Fruit fly (Drosophila melanogaster): Measurements from ENCODE around the gene BobA.

dm6 chr3L:14942769-14943168 lies 3.2 kb downstream of the BobA start:
- no peak for TF ChIP-seq Hr4 (GFP tag; optimal IDR thresholded peaks at IDR 0.05)
- no peak for TF ChIP-seq Eip93F (GFP tag; optimal IDR thresholded peaks at IDR 0.05)
- TF ChIP-seq eg (GFP tag; IDR thresholded peaks at IDR 0.05): no peak
- no peak for TF ChIP-seq dac (GFP tag; optimal IDR thresholded peaks at IDR 0.05)
